Fruit fly (Drosophila melanogaster) whole organism, embryonic: Measurements from ENCODE around the gene Rift.

Experiments used
- Atf6 ChIP-seq: fragments of 200-800 bp; sonication (Bioruptor generic); IDR thresholded peaks from 2 replicates; pipeline ENCODE4 v1.3.6; 2022; ENCODE audit warnings: missing biosample characterization, missing genetic modification characterization
- Bteb2 ChIP-seq: fragments of 200-800 bp; sonication (Bioruptor generic); optimal IDR thresholded peaks from 2 replicates; lab custom pipeline; 2016; ENCODE audit warnings: missing biosample characterization, missing genetic modification characterization
- C15 ChIP-seq: fragments of 200-800 bp; sonication (Bioruptor generic); IDR thresholded peaks from 3 replicates; pipeline ENCODE4 v1.3.6; 2022; ENCODE audit warnings: missing biosample characterization, missing genetic modification characterization
- CG10565 ChIP-seq: fragments of 200-800 bp; sonication (Bioruptor generic); optimal IDR thresholded peaks from 3 replicates; lab custom pipeline; 2016; ENCODE audit warnings: missing biosample characterization, mild to moderate bottlenecking, missing genetic modification characterization
- CG10654 ChIP-seq: fragments of 200-800 bp; sonication (Bioruptor generic); optimal IDR thresholded peaks from 2 replicates; lab custom pipeline; 2016; ENCODE audit warnings: missing biosample characterization, missing genetic modification characterization
- CG10959 ChIP-seq: fragments of 200-800 bp; sonication (Bioruptor generic); IDR thresholded peaks from 2 replicates; pipeline ENCODE4 v1.3.6; 2022; ENCODE audit warnings: missing biosample characterization, missing genetic modification characterization
- CG11504 ChIP-seq: fragments of 200-800 bp; sonication (Bioruptor generic); optimal IDR thresholded peaks from 3 replicates; lab custom pipeline; 2019; ENCODE audit warnings: missing biosample characterization, mild to moderate bottlenecking, missing genetic modification characterization, moderate library complexity
- CG1529 ChIP-seq: fragments of 200-800 bp; sonication (Bioruptor generic); optimal IDR thresholded peaks from 3 replicates; lab custom pipeline; 2018; ENCODE audit warnings: missing biosample characterization, missing genetic modification characterization
- CG16863 ChIP-seq: fragments of 200-800 bp; sonication (Bioruptor generic); optimal IDR thresholded peaks from 3 replicates; lab custom pipeline; 2016; ENCODE audit warnings: missing biosample characterization, missing genetic modification characterization
- CG17328 ChIP-seq: fragments of 200-800 bp; sonication (Bioruptor generic); IDR thresholded peaks from 2 replicates; pipeline ENCODE4 v1.3.6; 2022; ENCODE audit warnings: missing biosample characterization, missing genetic modification characterization
- CG17359 ChIP-seq: fragments of 200-800 bp; sonication (Bioruptor generic); optimal IDR thresholded peaks from 3 replicates; lab custom pipeline; 2018; ENCODE audit warnings: missing biosample characterization, mild to moderate bottlenecking, missing genetic modification characterization, moderate library complexity
- CG17829 ChIP-seq: fragments of 200-800 bp; optimal IDR thresholded peaks from 2 replicates; lab custom pipeline; 2019; ENCODE audit warnings: missing biosample characterization, mild to moderate bottlenecking, missing genetic modification characterization, moderate library complexity
- CG18619 ChIP-seq: fragments of 200-800 bp; sonication (Bioruptor generic); optimal IDR thresholded peaks from 3 replicates; lab custom pipeline; 2017; ENCODE audit warnings: missing biosample characterization, mild to moderate bottlenecking, missing genetic modification characterization
- CG2120 ChIP-seq: fragments of 200-800 bp; sonication (Bioruptor generic); optimal IDR thresholded peaks from 3 replicates; lab custom pipeline; 2016; ENCODE audit warnings: missing biosample characterization, missing genetic modification characterization
- CG32767 ChIP-seq: fragments of 200-800 bp; sonication (Bioruptor generic); IDR thresholded peaks from 2 replicates; pipeline ENCODE4 v1.3.6; 2022; ENCODE audit warnings: missing biosample characterization, missing genetic modification characterization
- CG6254 ChIP-seq: fragments of 200-800 bp; sonication (Bioruptor generic); optimal IDR thresholded peaks from 3 replicates; lab custom pipeline; 2017; ENCODE audit warnings: mild to moderate bottlenecking, missing biosample characterization, missing genetic modification reagents, missing genetic modification characterization
- CG6683 ChIP-seq: fragments of 200-800 bp; sonication (Bioruptor generic); optimal IDR thresholded peaks from 2 replicates; lab custom pipeline; 2017; ENCODE audit warnings: missing biosample characterization, mild to moderate bottlenecking, missing genetic modification characterization, missing genetic modification reagents
- CG6854 ChIP-seq: fragments of 200-800 bp; sonication (Bioruptor generic); optimal IDR thresholded peaks from 3 replicates; lab custom pipeline; 2017; ENCODE audit warnings: missing biosample characterization, mild to moderate bottlenecking, missing genetic modification characterization
- CG7372 ChIP-seq: fragments of 200-800 bp; sonication (Bioruptor generic); IDR thresholded peaks from 2 replicates; pipeline ENCODE4 v1.3.6; 2022; ENCODE audit warnings: missing biosample characterization, missing genetic modification characterization
- CG9727 ChIP-seq: fragments of 200-800 bp; sonication (Bioruptor generic); optimal IDR thresholded peaks from 3 replicates; lab custom pipeline; 2017; ENCODE audit warnings: missing biosample characterization, mild to moderate bottlenecking, missing genetic modification characterization
- D19A ChIP-seq: fragments of 200-800 bp; optimal IDR thresholded peaks from 3 replicates; lab custom pipeline; 2019; ENCODE audit warnings: missing biosample characterization, mild to moderate bottlenecking, missing genetic modification characterization, moderate library complexity
- Dip2 ChIP-seq: fragments of 200-800 bp; sonication (Bioruptor generic); IDR thresholded peaks from 2 replicates; pipeline ENCODE4 v1.3.6; 2022; ENCODE audit warnings: missing biosample characterization, missing genetic modification characterization
- E2f2 ChIP-seq: fragments of 200-800 bp; sonication (Bioruptor generic); IDR thresholded peaks from 2 replicates; pipeline ENCODE4 v1.3.6; 2022; ENCODE audit warnings: missing biosample characterization, missing genetic modification characterization
- Eip74EF ChIP-seq, 2 experiments: fragments of 200-800 bp in 1 of 2; fragments of >200 bp in 1 of 2; sonication (Bioruptor generic) in 1 of 2; optimal IDR thresholded peaks; 2 replicates each; lab custom pipeline; 2017 to 2019; ENCODE audit warnings: missing biosample characterization in 2 of 2, missing genetic modification characterization in 2 of 2, mild to moderate bottlenecking in 1 of 2, moderate library complexity in 1 of 2
- Gug ChIP-seq: fragments of 200-800 bp; sonication (Bioruptor generic); IDR thresholded peaks from 4 replicates; pipeline ENCODE4 v1.3.6; 2022; ENCODE audit warnings: missing biosample characterization, missing genetic modification characterization
- H15 ChIP-seq: fragments of 200-800 bp; sonication (Bioruptor generic); IDR thresholded peaks from 3 replicates; pipeline ENCODE4 v1.3.6; 2022; ENCODE audit warnings: missing biosample characterization, missing genetic modification characterization
- Hey ChIP-seq: fragments of 200-800 bp; sonication (Bioruptor generic); optimal IDR thresholded peaks from 3 replicates; lab custom pipeline; 2018; ENCODE audit warnings: missing biosample characterization, mild to moderate bottlenecking, missing genetic modification characterization
- Hmx ChIP-seq: fragments of 200-800 bp; sonication (Bioruptor generic); optimal IDR thresholded peaks from 2 replicates; lab custom pipeline; 2016; ENCODE audit warnings: missing biosample characterization, missing genetic modification characterization
- Lhr ChIP-seq: fragments of 200-800 bp; sonication (Bioruptor generic); optimal IDR thresholded peaks from 3 replicates; lab custom pipeline; 2017; ENCODE audit warnings: mild to moderate bottlenecking, missing biosample characterization, missing genetic modification reagents, missing genetic modification characterization
- Med ChIP-seq: fragments of 200-800 bp; sonication (Bioruptor generic); peaks from one replicate; lab custom pipeline; 2016; ENCODE audit warnings: missing biosample characterization, missing genetic modification characterization, mild to moderate bottlenecking, inconsistent platforms, moderate library complexity
- Mes4 ChIP-seq: fragments of 200-800 bp; sonication (Bioruptor generic); optimal IDR thresholded peaks from 2 replicates; lab custom pipeline; 2016; ENCODE audit warnings: missing biosample characterization, missing genetic modification characterization
- Pdp1 ChIP-seq, 2 experiments: fragments of 200-800 bp; sonication (Bioruptor generic); optimal IDR thresholded peaks; 3 replicates each; lab custom pipeline; 2016; ENCODE audit warnings: missing biosample characterization in 2 of 2, missing genetic modification characterization in 2 of 2, mild to moderate bottlenecking in 1 of 2, moderate library complexity in 1 of 2
- Vsx1 ChIP-seq: fragments of 200-800 bp; sonication (Bioruptor generic); optimal IDR thresholded peaks from 2 replicates; lab custom pipeline; 2017; ENCODE audit warnings: missing biosample characterization, mild to moderate bottlenecking, missing genetic modification characterization, missing genetic modification reagents
- YL-1 ChIP-seq: fragments of 200-800 bp; sonication (Bioruptor generic); optimal IDR thresholded peaks from 3 replicates; lab custom pipeline; 2017; ENCODE audit warnings: missing biosample characterization, mild to moderate bottlenecking, missing genetic modification characterization
- ara ChIP-seq: fragments of 200-800 bp; sonication (Bioruptor generic); IDR thresholded peaks from 2 replicates; pipeline ENCODE4 v1.3.6; 2022; ENCODE audit warnings: missing biosample characterization, missing genetic modification characterization
- cato ChIP-seq: fragments of 200-800 bp; sonication (Bioruptor generic); optimal IDR thresholded peaks from 2 replicates; lab custom pipeline; 2016; ENCODE audit warnings: missing biosample characterization, missing genetic modification characterization, borderline replicate concordance
- croc ChIP-seq: fragments of 200-800 bp; sonication (Bioruptor generic); conservative IDR thresholded peaks from 3 replicates; pipeline ENCODE4 v1.3.6; 2022; ENCODE audit warnings: missing biosample characterization, missing genetic modification characterization
- crol ChIP-seq: fragments of 200-800 bp; sonication (Bioruptor generic); IDR thresholded peaks from 2 replicates; pipeline ENCODE4 v1.3.6; 2022; ENCODE audit warnings: missing biosample characterization, missing genetic modification characterization
- dpn ChIP-seq, 2 experiments: fragments of 200-800 bp; sonication (Bioruptor generic); optimal IDR thresholded peaks; 3 replicates each; lab custom pipeline; 2016; ENCODE audit warnings: missing biosample characterization in 2 of 2, missing genetic modification characterization in 2 of 2
- eyg ChIP-seq: fragments of 200-800 bp; sonication (Bioruptor generic); optimal IDR thresholded peaks from 3 replicates; lab custom pipeline; 2016; ENCODE audit warnings: missing biosample characterization, missing genetic modification characterization
- gsb ChIP-seq: fragments of 200-800 bp; sonication (Bioruptor generic); IDR thresholded peaks from 2 replicates; pipeline ENCODE4 v1.3.6; 2022; ENCODE audit warnings: missing biosample characterization, missing genetic modification characterization
- jumu ChIP-seq: fragments of 200-800 bp; sonication (Bioruptor generic); optimal IDR thresholded peaks from 3 replicates; lab custom pipeline; 2016; ENCODE audit warnings: missing biosample characterization, missing genetic modification characterization
- lov ChIP-seq, 2 experiments: fragments of 200-800 bp in 1 of 2; fragments of >200 bp in 1 of 2; sonication (Bioruptor generic) in 1 of 2; IDR thresholded peaks in 1 of 2; optimal IDR thresholded peaks in 1 of 2; 2 replicates in 1 of 2; 3 replicates in 1 of 2; pipeline versions ENCODE4 v1.3.6 to Lab custom; 2017 to 2022; ENCODE audit warnings: missing biosample characterization in 1 of 2, missing genetic modification characterization in 1 of 2
- pita ChIP-seq: fragments of 200-800 bp; sonication (Bioruptor generic); optimal IDR thresholded peaks from 2 replicates; lab custom pipeline; 2017; ENCODE audit warnings: missing biosample characterization, mild to moderate bottlenecking, missing genetic modification characterization
- repo ChIP-seq: fragments of 200-800 bp; sonication (Bioruptor generic); optimal IDR thresholded peaks from 2 replicates; lab custom pipeline; 2016; ENCODE audit warnings: missing biosample characterization, missing genetic modification characterization
- tgo ChIP-seq: fragments of 200-800 bp; sonication (Bioruptor generic); IDR thresholded peaks from 3 replicates; pipeline ENCODE4 v1.3.6; 2022; ENCODE audit warnings: missing biosample characterization, missing genetic modification characterization
- wdn ChIP-seq: fragments of 200-800 bp; sonication (Bioruptor generic); IDR thresholded peaks from 2 replicates; pipeline ENCODE4 v1.3.6; 2022; ENCODE audit warnings: missing biosample characterization, missing genetic modification characterization
- zfh2 ChIP-seq: fragments of 200-800 bp; sonication (Bioruptor generic); optimal IDR thresholded peaks from 2 replicates; lab custom pipeline; 2016; ENCODE audit warnings: missing biosample characterization, missing genetic modification characterization

Gene Rift

dm6 chr3R:31776583-31777362 lies 33.2 kb downstream of the Rift start, which contains the start of the genes CG2126 and faf (continued):
- TF ChIP-seq Med, result peak; percentile 90
- TF ChIP-seq Mes4 (GFP tag; lab: Kevin White, UChicago), result no peak
- peak; percentile 57; the same call in 1 of the 2 replicates for TF ChIP-seq CG7372 (GFP tag; lab: Robert Waterston, UW)
- TF ChIP-seq zfh2 (GFP tag; lab: Kevin White, UChicago), result peak; percentile 53
- no peak for TF ChIP-seq crol
- TF ChIP-seq Hmx, result no peak
- TF ChIP-seq Vsx1 (GFP tag; lab: Kevin White, UChicago), result no peak
- TF ChIP-seq YL-1 (GFP tag; lab: Kevin White, UChicago), result peak; percentile 12
- TF ChIP-seq CG10654, result peak; percentile 63
- TF ChIP-seq CG6683 (GFP tag; lab: Kevin White, UChicago), result peak; percentile 56
- TF ChIP-seq Lhr (GFP tag; lab: Kevin White, UChicago), result peak; percentile 38
- peak; percentile 50; the same call in 1 of the 2 replicates for TF ChIP-seq gsb
- peak; percentile 76 for TF ChIP-seq CG17328 (GFP tag; lab: Robert Waterston, UW)
- TF ChIP-seq C15, result 0 out of 3 replicates have a peak, but pooled peaks have one; percentile 65
- no peak for TF ChIP-seq eyg (GFP tag; lab: Kevin White, UChicago)
- TF ChIP-seq Eip74EF (GFP tag; optimal IDR thresholded peaks at IDR 0.05; lab: Kevin White, UChicago), result peak in 1 of 2 experiments; percentile 62
- TF ChIP-seq CG6254 (GFP tag; lab: Kevin White, UChicago), result peak; percentile 26
- no peak for TF ChIP-seq CG10959 (GFP tag; lab: Robert Waterston, UW)
- peak; percentile 60 for TF ChIP-seq cato (GFP tag; lab: Kevin White, UChicago)
- TF ChIP-seq H15 (GFP tag; lab: Robert Waterston, UW), result peak; percentile 55; the same call in 1 of the 3 replicates
- TF ChIP-seq Atf6 (GFP tag; lab: Robert Waterston, UW), result peak; percentile 40; the same call in 1 of the 2 replicates
- no peak for TF ChIP-seq pita
- no peak for TF ChIP-seq lov (optimal IDR thresholded peaks at IDR 0.05; lab: Kevin White, UChicago)
- TF ChIP-seq lov (GFP tag; IDR thresholded peaks at IDR 0.05; lab: Robert Waterston, UW), result 0 out of 3 replicates have a peak, but pooled peaks have one; percentile 41
- TF ChIP-seq dpn (GFP tag; optimal IDR thresholded peaks at IDR 0.05; lab: Kevin White, UChicago), result peak; percentile 64 to 85
- TF ChIP-seq jumu (GFP tag; lab: Kevin White, UChicago), result peak; percentile 12
- no peak for TF ChIP-seq CG10565 (GFP tag; lab: Kevin White, UChicago)
- TF ChIP-seq Pdp1 (GFP tag; optimal IDR thresholded peaks at IDR 0.05; lab: Kevin White, UChicago), result peak; percentile 54 to 68
- peak; percentile 13 for TF ChIP-seq CG16863
- TF ChIP-seq ara, result peak; percentile 62; the same call in 1 of the 2 replicates
- no peak for TF ChIP-seq CG11504
- TF ChIP-seq repo (GFP tag; lab: Kevin White, UChicago), result peak; percentile 17
- peak; percentile 75 for TF ChIP-seq Gug (GFP tag; lab: Robert Waterston, UW)
- no peak for TF ChIP-seq Dip2 (GFP tag; lab: Robert Waterston, UW)
- peak; percentile 14 for TF ChIP-seq CG6854 (GFP tag; lab: Kevin White, UChicago)
- 0 out of 3 replicates have a peak, but pooled peaks have one; percentile 35 for TF ChIP-seq croc
- peak; percentile 78 for TF ChIP-seq CG17359 (tag; lab: Kevin White, UChicago)
- peak; percentile 45 for TF ChIP-seq CG1529 (GFP tag; lab: Kevin White, UChicago)
- peak; percentile 68 for TF ChIP-seq CG32767 (GFP tag; lab: Robert Waterston, UW)
- peak; percentile 51 for TF ChIP-seq E2f2 (GFP tag; lab: Robert Waterston, UW)
- TF ChIP-seq CG17829 (tag; lab: Kevin White, UChicago), result peak; percentile 89
- peak; percentile 75 for TF ChIP-seq tgo
- TF ChIP-seq wdn (GFP tag; lab: Robert Waterston, UW), result peak; percentile 71
- TF ChIP-seq CG9727, result peak; percentile 80
- no peak for TF ChIP-seq Hey (tag; lab: Kevin White, UChicago)
- peak; percentile 41 for TF ChIP-seq Bteb2 (GFP tag; lab: Kevin White, UChicago)
- peak; percentile 59 for TF ChIP-seq CG18619
- peak; percentile 77 for TF ChIP-seq CG2120
- TF ChIP-seq D19A (tag; lab: Kevin White, UChicago), result no peak
